Worm (Caenorhabditis elegans): ENCODE data around the gene C34F11.8.

C34F11.8 gene

DNA sequence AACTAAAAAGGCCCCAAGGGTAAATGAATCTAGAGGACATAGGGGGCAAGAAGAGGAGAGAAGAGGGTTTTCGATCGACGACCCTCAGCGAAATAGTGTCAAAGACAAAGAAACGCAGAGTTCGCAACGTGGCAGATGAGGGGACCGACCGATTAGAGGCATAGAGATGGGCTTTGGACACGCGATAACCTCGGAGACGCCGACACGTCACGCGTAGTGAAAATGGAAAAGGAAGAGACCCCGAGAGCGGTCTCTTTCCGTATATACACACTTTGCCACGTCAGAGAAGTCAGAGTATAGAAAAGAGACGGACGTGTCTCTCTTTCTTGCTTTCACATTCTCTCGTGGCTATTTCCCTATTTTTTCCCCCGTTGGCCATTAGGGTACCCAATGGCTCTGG is 29.3 kb downstream of the C34F11.8 start (continued):
- TF ChIP-seq lin-26 (GFP tag; IDR thresholded peaks at IDR 0.05) (peak; percentile 58; the same call in 1 of the 2 replicates), Y53F4B.3 (GFP tag; IDR thresholded peaks at IDR 0.05) (no peak), snpc-4 (GFP tag; optimal IDR thresholded peaks at IDR 0.05) (no peak), snpc-4 (tag; optimal IDR thresholded peaks at IDR 0.05) (peak in 3 of 4 experiments; percentile 31 to 54 (median 38)), B0019.2 (GFP tag; conservative IDR thresholded peaks at IDR 0.05) (no peak), hmg-1.2 (GFP tag; IDR thresholded peaks at IDR 0.05) (peak; percentile 83), let-607 (tag; optimal IDR thresholded peaks at IDR 0.05) (peak; percentile 47 to 89), unc-62 (GFP tag; optimal IDR thresholded peaks at IDR 0.05) (peak; percentile 31), mcd-1 (GFP tag; IDR thresholded peaks at IDR 0.05) (peak; percentile 25; the same call in 1 of the 2 replicates), ztf-3 (GFP tag; optimal IDR thresholded peaks at IDR 0.05) (peak; percentile 42), chd-7 (tag; optimal IDR thresholded peaks at IDR 0.05) (peak; percentile 70), nhr-80 (tag; optimal IDR thresholded peaks at IDR 0.05) (peak; percentile 1), madf-10 (tag; optimal IDR thresholded peaks at IDR 0.05) (peak; percentile 61)

ce11 chrII:5180272-5180671 is 30.5 kb downstream of the C34F11.8 start:
- no peak for TF ChIP-seq chd-7 (tag; optimal IDR thresholded peaks at IDR 0.05)
- TF ChIP-seq ekl-4 (GFP tag; IDR thresholded peaks at IDR 0.05), result 0 out of 2 replicates have a peak, but pooled peaks have one; percentile 13

DNA sequence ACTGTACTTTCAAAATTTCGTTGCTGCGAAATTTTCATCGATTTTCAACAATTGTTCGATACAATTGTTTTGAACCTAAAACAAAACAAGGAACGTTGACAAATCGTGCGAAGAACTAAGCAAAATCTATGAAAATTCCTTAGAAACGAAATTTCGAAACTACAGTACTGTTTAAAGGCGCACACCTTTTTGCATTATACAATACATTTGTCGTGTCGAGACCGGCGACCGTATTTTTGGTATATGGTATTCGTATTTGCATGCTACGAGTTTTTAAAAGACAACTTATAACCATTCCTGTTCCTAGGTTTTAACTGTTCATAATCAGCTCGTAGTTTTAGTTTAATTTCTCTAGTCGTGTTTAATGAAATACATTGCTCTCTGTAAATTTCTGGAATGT is 32.2 kb downstream of the C34F11.8 start:
- TF ChIP-seq madf-3 (GFP tag; IDR thresholded peaks at IDR 0.05) (no peak), lin-35 (GFP tag; optimal IDR thresholded peaks at IDR 0.05) (no peak), pbrm-1 (GFP tag; IDR thresholded peaks at IDR 0.05) (0 out of 2 replicates have a peak, but pooled peaks have one; percentile 20), ceh-27 (GFP tag; optimal IDR thresholded peaks at IDR 0.05) (no peak), rcor-1 (GFP tag; IDR thresholded peaks at IDR 0.05) (no peak), madf-10 (tag; optimal IDR thresholded peaks at IDR 0.05) (no peak), F23B12.7 (tag; optimal IDR thresholded peaks at IDR 0.05; ENCODE audit: insufficient read depth) (no peak), K11D2.4 (GFP tag; IDR thresholded peaks at IDR 0.05) (no peak), egl-18 (GFP tag; IDR thresholded peaks at IDR 0.05) (no peak), B0336.3 (GFP tag; IDR thresholded peaks at IDR 0.05) (peak; percentile 44; the same call in 1 of the 2 replicates), let-526 (GFP tag; IDR thresholded peaks at IDR 0.05) (no peak), attf-6 (GFP tag; IDR thresholded peaks at IDR 0.05) (no peak), F57A8.1 (GFP tag; optimal IDR thresholded peaks at IDR 0.05) (no peak), Y95B8A.8 (GFP tag; IDR thresholded peaks at IDR 0.05) (no peak), hrde-1 (tag; optimal IDR thresholded peaks at IDR 0.05; ENCODE audit: borderline replicate concordance) (no peak), ccch-3 (GFP tag; optimal IDR thresholded peaks at IDR 0.05) (no peak), cebp-1 (GFP tag; IDR thresholded peaks at IDR 0.05) (no peak), cebp-1 (tag; optimal IDR thresholded peaks at IDR 0.05) (peak; percentile 18), atf-7 (tag; optimal IDR thresholded peaks at IDR 0.05) (no peak), let-607 (tag; optimal IDR thresholded peaks at IDR 0.05) (peak in 1 of 2 experiments; percentile 7), Y56A3A.18 (GFP tag; IDR thresholded peaks at IDR 0.05) (peak; percentile 79; the same call in 1 of the 2 replicates), C06A6.2 (GFP tag; conservative IDR thresholded peaks at IDR 0.05) (no peak), ceh-79 (tag; optimal IDR thresholded peaks at IDR 0.05) (no peak), lin-54 (GFP tag; optimal IDR thresholded peaks at IDR 0.05) (no peak), ceh-100 (GFP tag; IDR thresholded peaks at IDR 0.05) (0 out of 2 replicates have a peak, but pooled peaks have one; percentile 18), akir-1 (GFP tag; optimal IDR thresholded peaks at IDR 0.05) (no peak), repo-1 (tag; optimal IDR thresholded peaks at IDR 0.05) (peak; percentile 80), Y67H2A.10 (GFP tag; conservative IDR thresholded peaks at IDR 0.05) (no peak), C17E4.6 (GFP tag; IDR thresholded peaks at IDR 0.05) (0 out of 2 replicates have a peak, but pooled peaks have one; percentile 31), snpc-1.3 (tag; optimal IDR thresholded peaks at IDR 0.05; ENCODE audit: insufficient read depth) (no peak), ztf-28 (GFP tag; IDR thresholded peaks at IDR 0.05) (no peak), sdz-38 (tag; optimal IDR thresholded peaks at IDR 0.05) (no peak), hmg-20 (GFP tag; IDR thresholded peaks at IDR 0.05) (no peak)
